Fruit fly (Drosophila melanogaster): Measurements from ENCODE around the gene CG44574.

CG44574 gene

DNA sequence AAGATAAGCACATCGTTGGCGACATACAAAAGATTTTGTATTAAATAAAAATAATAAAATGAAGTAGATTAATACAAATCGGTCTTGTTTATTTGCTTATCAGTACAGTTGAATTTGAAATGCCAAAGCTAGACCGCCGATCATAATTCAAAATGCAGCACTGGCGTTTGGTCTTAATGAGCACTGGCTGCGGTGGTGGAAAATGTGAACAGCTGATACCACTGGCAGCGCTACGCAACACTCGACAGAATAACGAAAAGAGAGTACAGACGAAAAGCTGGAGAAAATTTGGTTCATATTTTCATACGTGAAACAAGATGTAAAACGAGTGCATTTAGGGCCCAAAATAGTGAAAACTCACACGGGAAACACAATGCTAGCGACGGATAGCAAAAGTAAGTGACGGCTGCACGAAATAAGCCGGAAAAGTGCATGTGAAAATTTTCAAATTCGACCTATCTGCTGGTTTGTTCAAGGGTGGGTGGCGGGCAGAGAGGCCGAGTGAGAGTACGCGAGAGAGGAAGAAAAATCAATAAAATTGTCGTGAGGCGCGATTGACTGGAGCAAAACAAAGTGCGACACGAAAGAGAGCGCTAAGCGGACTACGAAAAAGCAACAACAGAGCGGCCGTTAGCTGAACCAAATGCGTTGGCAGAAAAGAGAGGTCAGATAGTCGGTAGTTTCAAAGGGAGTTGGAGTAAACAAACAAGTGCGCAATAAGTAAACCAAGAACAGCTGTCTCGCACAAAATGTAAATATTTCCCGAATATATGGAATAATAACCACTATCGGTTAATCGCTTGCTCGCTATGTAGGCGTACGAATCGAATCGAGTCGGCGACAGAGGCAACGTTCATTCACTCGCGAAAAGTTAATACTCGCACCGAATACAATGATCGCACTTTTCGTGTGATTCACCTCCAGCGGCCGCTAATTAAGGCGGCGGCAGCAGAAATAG lies 23.6 kb downstream of the CG44574 start, which contains the start of gene bchs (continued):
- TF ChIP-seq ftz-f1 (GFP tag; optimal IDR thresholded peaks at IDR 0.05) (no peak), CG8290 (GFP tag; optimal IDR thresholded peaks at IDR 0.05) (peak; percentile 29), CG8290 (tag; optimal IDR thresholded peaks at IDR 0.05) (peak; percentile 82 to 83), CG7271 (tag; optimal IDR thresholded peaks at IDR 0.05) (peak; percentile 24), Atf3 (GFP tag; optimal IDR thresholded peaks at IDR 0.05) (peak; percentile 59), dpn (GFP tag; optimal IDR thresholded peaks at IDR 0.05) (peak; percentile 74 to 83), CG13296 (GFP tag; optimal IDR thresholded peaks at IDR 0.05) (peak; percentile 92), exex (tag; optimal IDR thresholded peaks at IDR 0.05) (peak; percentile 79), salm (tag; optimal IDR thresholded peaks at IDR 0.05) (peak; percentile 93), corto (GFP tag; optimal IDR thresholded peaks at IDR 0.05) (no peak), Bdp1 (GFP tag; optimal IDR thresholded peaks at IDR 0.05) (peak; percentile 79), ttk (GFP tag; IDR thresholded peaks at IDR 0.05) (no peak), CG32767 (GFP tag; IDR thresholded peaks at IDR 0.05) (peak; percentile 69; the same call in 1 of the 2 replicates), klu (GFP tag; IDR thresholded peaks at IDR 0.05) (no peak), h (optimal IDR thresholded peaks at IDR 0.05) (no peak), mld (GFP tag; IDR thresholded peaks at IDR 0.05; ENCODE audit: partially characterized antibody) (no peak), gt (GFP tag; IDR thresholded peaks at IDR 0.05) (no peak), CG4424 (GFP tag; optimal IDR thresholded peaks at IDR 0.05) (no peak), Pdp1 (GFP tag; optimal IDR thresholded peaks at IDR 0.05) (peak in 1 of 2 experiments; percentile 62), CG10462 (GFP tag; optimal IDR thresholded peaks at IDR 0.05) (no peak), ara (GFP tag; IDR thresholded peaks at IDR 0.05) (peak; percentile 79; the same call in 1 of the 2 replicates), gsb (GFP tag; IDR thresholded peaks at IDR 0.05) (peak; percentile 59; the same call in 1 of the 2 replicates), wdn (GFP tag; IDR thresholded peaks at IDR 0.05) (peak; percentile 61; the same call in 1 of the 2 replicates), Asciz (GFP tag; optimal IDR thresholded peaks at IDR 0.05) (peak; percentile 99), cas (GFP tag; IDR thresholded peaks at IDR 0.05) (no peak; the same call in 1 of the 2 replicates), nerfin-2 (GFP tag; IDR thresholded peaks at IDR 0.05; ENCODE audit: partially characterized antibody) (no peak), CG4328 (GFP tag; optimal IDR thresholded peaks at IDR 0.05) (peak; percentile 93), CTCF (GFP tag; optimal IDR thresholded peaks at IDR 0.05) (peak; percentile 60), GATAe (GFP tag; conservative IDR thresholded peaks at IDR 0.05) (no peak), Drgx (GFP tag; IDR thresholded peaks at IDR 0.05) (no peak), Dp (GFP tag; optimal IDR thresholded peaks at IDR 0.05) (peak; percentile 98), chn (GFP tag; optimal IDR thresholded peaks at IDR 0.05) (peak; percentile 51), da (GFP tag; optimal IDR thresholded peaks at IDR 0.05) (peak; percentile 87), CG3407 (GFP tag; optimal IDR thresholded peaks at IDR 0.05) (peak; percentile 97), sd (tag; optimal IDR thresholded peaks at IDR 0.05) (peak; percentile 87), CG6791 (GFP tag; IDR thresholded peaks at IDR 0.05; ENCODE audit: partially characterized antibody) (peak; percentile 38; the same call in 1 of the 3 replicates), CG30403 (GFP tag; optimal IDR thresholded peaks at IDR 0.05) (peak; percentile 22), Ptx1 (GFP tag; IDR thresholded peaks at IDR 0.05) (0 out of 2 replicates have a peak, but pooled peaks have one; percentile 23), Adf1 (GFP tag; IDR thresholded peaks at IDR 0.05) (peak; percentile 76), danr (GFP tag; IDR thresholded peaks at IDR 0.05) (peak; percentile 63; the same call in 1 of the 2 replicates), Dip2 (GFP tag; IDR thresholded peaks at IDR 0.05) (no peak), gem (tag; optimal IDR thresholded peaks at IDR 0.05) (no peak), CG12744 (GFP tag; optimal IDR thresholded peaks at IDR 0.05) (peak; percentile 75), CG3995 (GFP tag; optimal IDR thresholded peaks at IDR 0.05) (no peak), Nf-YB (GFP tag; optimal IDR thresholded peaks at IDR 0.05) (peak; percentile 71), schlank (tag; optimal IDR thresholded peaks at IDR 0.05) (peak; percentile 95), dmrt11E (tag; optimal IDR thresholded peaks at IDR 0.05) (peak; percentile 77), ap (GFP tag; IDR thresholded peaks at IDR 0.05) (peak; percentile 39; the same call in 1 of the 2 replicates), bowl (GFP tag; IDR thresholded peaks at IDR 0.05) (peak; percentile 78)
